Worm (Caenorhabditis elegans): ENCODE measurements around the gene srw-102.
A peak's percentile ranks its signal among the peaks of the same experiment; 100 is the strongest.

Gene srw-102

DNA sequence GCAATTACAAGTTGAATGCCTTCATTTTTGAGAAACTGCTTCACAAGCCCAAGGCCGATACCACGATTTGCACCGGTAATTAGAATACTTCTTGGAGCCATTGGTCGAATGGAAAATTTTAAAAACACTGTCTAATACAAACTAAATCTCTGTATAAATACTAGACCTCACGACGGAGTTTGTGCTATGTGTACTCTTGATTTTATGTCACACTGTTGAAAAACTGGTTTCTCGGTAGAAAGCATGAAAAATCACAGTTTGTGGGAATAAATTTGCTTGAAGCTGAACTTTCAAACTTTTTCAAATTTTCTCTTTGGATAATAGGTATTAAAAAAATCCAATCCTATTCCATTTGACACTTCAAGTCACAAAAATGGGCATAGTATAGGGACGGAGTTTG lies 35.6 kb downstream of the srw-102 start, which contains the start of gene ZK697.14:
TSS of gene ZK697.14 (minus strand) at position 101 of the 400 bp plus-strand sequence.
- TF ChIP-seq hlh-17 (GFP tag; optimal IDR thresholded peaks at IDR 0.05; ENCODE audit: borderline replicate concordance) (no peak), nhr-90 (tag; optimal IDR thresholded peaks at IDR 0.05; ENCODE audit: poor library complexity) (no peak), nhr-71 (tag; optimal IDR thresholded peaks at IDR 0.05) (no peak), zip-4 (GFP tag; optimal IDR thresholded peaks at IDR 0.05) (no peak), mef-2 (tag; optimal IDR thresholded peaks at IDR 0.05) (no peak), unc-30 (tag; optimal IDR thresholded peaks at IDR 0.05) (no peak), sup-37 (GFP tag; optimal IDR thresholded peaks at IDR 0.05) (no peak), alr-1 (tag; optimal IDR thresholded peaks at IDR 0.05; ENCODE audit: borderline replicate concordance) (no peak)

DNA sequence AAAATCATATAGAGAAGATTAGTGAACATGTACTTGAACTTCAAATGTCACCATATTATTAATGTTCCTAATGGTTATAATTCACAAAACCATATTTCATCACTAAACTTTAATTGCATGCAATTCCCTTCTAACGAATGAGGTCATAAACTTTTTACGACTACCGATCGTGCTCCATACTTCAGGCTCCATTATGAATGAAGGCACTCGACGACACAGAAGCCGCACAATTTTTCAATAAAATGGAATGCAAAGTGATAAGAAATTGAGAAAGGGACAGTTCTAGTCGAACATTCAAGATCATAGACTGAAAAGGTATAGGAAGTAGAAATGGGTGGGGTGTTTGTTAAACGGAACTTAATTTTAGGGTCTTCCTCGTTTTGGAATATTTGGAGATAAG lies 36.1 kb downstream of the srw-102 start:
- no peak for TF ChIP-seq unc-62 (GFP tag; optimal IDR thresholded peaks at IDR 0.05)
- TF ChIP-seq nhr-84 (tag; optimal IDR thresholded peaks at IDR 0.05): no peak
- TF ChIP-seq snu-23 (GFP tag; optimal IDR thresholded peaks at IDR 0.05): no peak
- TF ChIP-seq ztf-4 (tag; optimal IDR thresholded peaks at IDR 0.05): no peak
- no peak for TF ChIP-seq ceh-82 (tag; optimal IDR thresholded peaks at IDR 0.05)
- no peak for TF ChIP-seq efl-3 (GFP tag; optimal IDR thresholded peaks at IDR 0.05)
- TF ChIP-seq fkh-4 (tag; optimal IDR thresholded peaks at IDR 0.05; ENCODE audit: borderline replicate concordance): no peak
- TF ChIP-seq hpl-2 (GFP tag; optimal IDR thresholded peaks at IDR 0.05): no peak
- no peak for TF ChIP-seq nhr-11 (tag; optimal IDR thresholded peaks at IDR 0.05)

DNA sequence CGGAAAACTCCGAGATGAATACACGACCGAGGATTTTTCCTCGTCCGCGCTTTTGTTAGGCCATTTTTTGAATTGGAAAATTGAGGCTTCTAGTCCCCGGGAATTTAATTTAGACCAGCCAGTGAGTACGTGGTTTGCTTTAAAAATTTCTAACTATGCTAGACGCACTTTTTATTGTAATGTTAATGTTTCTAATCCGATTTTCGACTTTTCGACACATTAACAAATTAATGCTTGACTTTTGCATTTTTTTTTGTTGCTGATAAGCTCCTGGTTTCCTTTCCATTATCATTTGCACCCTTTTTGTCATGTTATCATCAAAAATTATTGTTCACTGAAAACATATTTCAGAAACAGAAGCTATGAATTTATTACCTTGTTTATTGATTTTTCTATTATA lies 36.8 kb downstream of the srw-102 start, which contains the start of gene clec-204:
TSS of gene clec-204 (plus strand) at position 301 of the 400 bp plus-strand sequence.
- TF ChIP-seq ceh-63 (GFP tag; optimal IDR thresholded peaks at IDR 0.05) (no peak), elt-2 (tag; optimal IDR thresholded peaks at IDR 0.05) (peak; percentile 44), mdl-1 (tag; optimal IDR thresholded peaks at IDR 0.05) (no peak)

DNA sequence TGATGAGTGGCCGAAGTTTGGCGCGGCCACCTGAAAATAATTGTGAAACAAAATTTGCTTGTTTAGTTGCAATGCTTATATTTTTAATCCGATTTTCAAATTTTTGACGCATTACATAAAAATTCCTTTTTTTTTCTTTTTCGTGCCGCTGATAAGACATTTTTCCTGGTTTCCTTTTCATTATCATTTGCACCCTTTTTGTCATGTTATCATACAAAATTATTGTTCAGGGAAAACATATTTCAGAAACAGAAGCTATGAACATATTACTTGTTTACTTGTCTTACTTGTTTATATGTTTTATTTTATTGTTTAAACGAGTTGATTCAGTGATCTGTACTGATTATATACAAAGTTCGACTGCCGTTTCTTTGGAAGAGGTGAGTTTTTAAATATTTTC lies 40.7 kb downstream of the srw-102 start, which contains the start of gene clec-205:
TSS of gene clec-205 (plus strand) at position 212 of the 400 bp plus-strand sequence.
- TF ChIP-seq irx-1 (tag; optimal IDR thresholded peaks at IDR 0.05): no peak
- no peak for TF ChIP-seq efl-1 (optimal IDR thresholded peaks at IDR 0.05)
- peak in 1 of 2 experiments; percentile 84 for TF ChIP-seq efl-1 (GFP tag; optimal IDR thresholded peaks at IDR 0.05 in 1 of 2)
- TF ChIP-seq elt-2 (tag; optimal IDR thresholded peaks at IDR 0.05): peak; percentile 66
- no peak for TF ChIP-seq unc-86 (tag; optimal IDR thresholded peaks at IDR 0.05)

DNA sequence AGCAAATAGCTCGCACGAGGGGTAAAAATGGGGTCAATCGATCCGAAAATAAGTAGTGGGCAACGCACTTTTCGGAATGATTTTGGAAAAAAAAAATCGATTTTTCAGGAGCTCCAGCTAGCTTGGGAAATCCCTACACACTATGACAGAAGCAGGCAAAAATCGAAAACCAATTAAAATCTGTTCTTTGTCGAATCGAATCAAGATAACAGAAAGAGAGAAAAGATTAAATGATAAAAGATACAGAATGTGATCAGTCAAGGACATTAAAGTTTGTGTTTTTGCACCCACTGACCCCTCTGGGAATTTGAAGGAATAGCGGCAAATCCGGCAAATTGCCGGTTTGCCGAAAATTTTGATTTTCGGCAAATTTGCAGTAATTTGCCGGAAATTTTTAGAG lies 47.4 kb downstream of the srw-102 start:
- no peak for TF ChIP-seq efl-1 (optimal IDR thresholded peaks at IDR 0.05)
- TF ChIP-seq efl-1 (GFP tag; optimal IDR thresholded peaks at IDR 0.05 in 1 of 2): peak in 1 of 2 experiments; percentile 70
- no peak for TF ChIP-seq unc-62 (GFP tag; optimal IDR thresholded peaks at IDR 0.05)
- peak in 1 of 6 experiments; percentile 35 for TF ChIP-seq elt-3 (tag; optimal IDR thresholded peaks at IDR 0.05)
- no peak for TF ChIP-seq unc-30 (tag; optimal IDR thresholded peaks at IDR 0.05)
- no peak for TF ChIP-seq lin-13 (GFP tag; optimal IDR thresholded peaks at IDR 0.05)
- TF ChIP-seq nhr-84 (tag; optimal IDR thresholded peaks at IDR 0.05): no peak
- no peak for TF ChIP-seq vab-15 (tag; optimal IDR thresholded peaks at IDR 0.05)
- no peak for TF ChIP-seq ces-1 (GFP tag; optimal IDR thresholded peaks at IDR 0.05)
- peak; percentile 78 for TF ChIP-seq blmp-1 (tag; optimal IDR thresholded peaks at IDR 0.05)
- no peak for TF ChIP-seq irx-1 (tag; optimal IDR thresholded peaks at IDR 0.05)
- TF ChIP-seq hpl-2 (GFP tag; optimal IDR thresholded peaks at IDR 0.05): no peak
- no peak for TF ChIP-seq tbx-2 (tag; optimal IDR thresholded peaks at IDR 0.05)
- no peak for TF ChIP-seq fkh-4 (tag; optimal IDR thresholded peaks at IDR 0.05; ENCODE audit: borderline replicate concordance)
